Worm (Caenorhabditis elegans) whole organism, L2 larva: ENCODE data around the gene C13A10.1.

Experiments
- Y55F3AM.14 ChIP-seq: fragments of 200-800 bp; sonication (Bioruptor generic); optimal IDR thresholded peaks from 2 replicates; lab custom pipeline; 2018; ENCODE audit warnings: mild to moderate bottlenecking, missing genetic modification characterization, missing compliant biosample characterization
- aly-2 ChIP-seq: fragments of 150-350 bp; optimal IDR thresholded peaks from 2 replicates; lab custom pipeline; 2014; ENCODE audit warnings: missing biosample characterization, missing genetic modification characterization
- ama-1 ChIP-seq: fragments of 150-350 bp; optimal IDR thresholded peaks from 2 replicates; lab custom pipeline; 2018; ENCODE audit warnings: inconsistent platforms
- ceh-16 ChIP-seq: fragments of 150-350 bp; optimal IDR thresholded peaks from 2 replicates; lab custom pipeline; 2014; ENCODE audit warnings: missing biosample characterization, missing genetic modification characterization
- ceh-82 ChIP-seq: fragments of 150-350 bp; optimal IDR thresholded peaks from 2 replicates; lab custom pipeline; 2014; ENCODE audit warnings: missing biosample characterization, missing genetic modification characterization
- egl-27 ChIP-seq: sonication (generic microtip); optimal IDR thresholded peaks from 3 replicates; lab custom pipeline; 2017; ENCODE audit warnings: missing biosample characterization, missing genetic modification reagents, missing genetic modification characterization
- mbf-1 ChIP-seq: sonication (generic microtip); optimal IDR thresholded peaks from 2 replicates; lab custom pipeline; 2017; ENCODE audit warnings: missing biosample characterization, missing genetic modification characterization
- mdl-1 ChIP-seq, 2 experiments: fragments of 150-350 bp in 1 of 2; sonication (generic microtip) in 1 of 2; optimal IDR thresholded peaks; 2 replicates each; lab custom pipeline; 2017; ENCODE audit warnings: missing biosample characterization in 2 of 2, missing genetic modification characterization in 2 of 2
- nhr-237 ChIP-seq: fragments of 150-350 bp; optimal IDR thresholded peaks from 2 replicates; lab custom pipeline; 2014; ENCODE audit warnings: missing biosample characterization, missing genetic modification characterization
- nhr-77 ChIP-seq: fragments of 150-350 bp; optimal IDR thresholded peaks from 2 replicates; lab custom pipeline; 2014; ENCODE audit warnings: missing biosample characterization, missing genetic modification characterization
- unc-39 ChIP-seq: fragments of 150-350 bp; optimal IDR thresholded peaks from 2 replicates; lab custom pipeline; 2014; ENCODE audit warnings: missing biosample characterization, missing genetic modification characterization
- unc-62 ChIP-seq: fragments of 150-350 bp; optimal IDR thresholded peaks from 2 replicates; lab custom pipeline; 2014; ENCODE audit warnings: missing biosample characterization, missing genetic modification reagents, missing genetic modification characterization
- ztf-1 ChIP-seq: fragments of 200-800 bp; sonication (Bioruptor generic); conservative IDR thresholded peaks from 2 replicates; pipeline ENCODE4 v1.3.6; 2022; ENCODE audit warnings: missing genetic modification characterization, missing compliant biosample characterization
- ztf-11 ChIP-seq: sonication (generic microtip); optimal IDR thresholded peaks from 2 replicates; lab custom pipeline; 2017; ENCODE audit warnings: missing biosample characterization, missing genetic modification characterization

DNA sequence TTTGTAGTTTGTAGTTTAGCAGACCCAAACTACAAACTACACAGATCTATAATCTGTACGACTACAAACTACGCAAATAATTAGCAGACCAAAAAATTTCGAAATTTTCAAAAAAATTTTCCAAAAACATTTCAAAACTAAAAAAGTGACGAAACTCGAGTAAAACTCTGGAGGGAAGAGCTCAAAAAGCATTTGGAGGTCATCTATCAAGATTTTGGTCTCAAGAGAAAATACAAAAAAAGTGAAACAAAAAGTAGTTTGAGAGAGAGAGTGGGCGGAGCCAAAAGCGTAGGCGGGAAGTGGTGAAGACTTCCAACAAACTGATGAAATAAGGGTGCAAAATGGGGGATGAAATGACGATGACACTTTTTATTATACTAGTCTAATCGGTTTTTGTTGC, 4.8 kb upstream of the C13A10.1 start:
- TF ChIP-seq unc-39 (tag; lab: Kevin White, UChicago) (no peak), ama-1 (lab: Kevin White, UChicago) (no peak), mdl-1 (tag; optimal IDR thresholded peaks at IDR 0.05; lab: Kevin White, UChicago) (no peak), Y55F3AM.14 (GFP tag; lab: Kevin White, UChicago) (no peak), ztf-1 (GFP tag; lab: Robert Waterston, UW) (no peak), ceh-82 (tag; lab: Kevin White, UChicago) (no peak), mbf-1 (tag; lab: Kevin White, UChicago) (no peak), egl-27 (tag; lab: Kevin White, UChicago) (no peak), nhr-237 (tag; lab: Kevin White, UChicago) (no peak), ceh-16 (tag; lab: Kevin White, UChicago) (no peak), ztf-11 (tag; lab: Kevin White, UChicago) (no peak), nhr-77 (no peak), aly-2 (no peak), unc-62 (no peak)
